Worm (Caenorhabditis elegans): ENCODE data around the gene dct-6.
A peak's percentile ranks its signal among the peaks of the same experiment; 100 is the strongest.

- TF ChIP-seq him-1 (tag; optimal IDR thresholded peaks at IDR 0.05) (no peak), W03F9.2 (tag; optimal IDR thresholded peaks at IDR 0.05) (peak; percentile 8), dao-5 (tag; optimal IDR thresholded peaks at IDR 0.05) (no peak)
Measured at ce11 chrIII:5925724-5926123, 40.5 kb upstream of the dct-6 start, which contains the start of the genes dnc-2 and bcl-7.
